Comparison of ENCODE assay signal across 2 worm cellular contexts in the genomic region with DNA sequence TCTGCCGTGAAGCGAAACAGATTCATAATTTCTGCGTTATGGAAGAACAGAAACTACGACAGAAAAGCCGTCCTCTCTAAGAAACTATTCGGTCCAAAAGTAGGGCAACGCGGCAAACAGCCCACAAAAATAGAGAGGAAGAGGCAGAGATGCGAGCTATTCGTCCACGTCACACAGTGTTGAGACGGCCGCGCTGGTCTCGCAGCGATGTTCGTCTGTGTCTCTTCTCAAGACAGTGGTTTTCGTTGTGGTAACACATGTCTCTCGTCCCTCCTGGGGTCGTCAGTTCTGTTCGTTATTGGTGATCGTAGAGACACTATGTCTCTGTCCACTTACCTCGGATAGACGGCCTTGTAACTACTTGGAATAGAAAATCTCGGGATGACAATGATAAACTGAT.
TF ChIP-seq lines count a peak whose summit lies in the region.

A gene (minus strand): TSS at position 114 of the 400 bp plus-strand sequence.

TF ChIP-seq in whole organism, L1 larva, 84 proteins besides CTCF, POLR2A, EP300 and RAD21 (continued from another document):
- TF ChIP-seq lin-14 (GFP tag; optimal IDR thresholded peaks at IDR 0.05; lab: Kevin White, UChicago): peak; percentile 91
- TF ChIP-seq lsy-2 (tag; optimal IDR thresholded peaks at IDR 0.05; lab: Kevin White, UChicago): peak; percentile 48 to 69
- TF ChIP-seq nhr-19 (GFP tag; conservative IDR thresholded peaks at IDR 0.05; lab: Robert Waterston, UW): peak; percentile 68
- TF ChIP-seq tbx-2 (tag; optimal IDR thresholded peaks at IDR 0.05; lab: Kevin White, UChicago): peak; percentile 66
- TF ChIP-seq fkh-8 (tag; optimal IDR thresholded peaks at IDR 0.05; lab: Kevin White, UChicago): peak; percentile 28
- peak; percentile 59 for TF ChIP-seq C16A3.4 (tag; optimal IDR thresholded peaks at IDR 0.05; lab: Kevin White, UChicago)
- peak; percentile 57 for TF ChIP-seq swsn-7 (tag; optimal IDR thresholded peaks at IDR 0.05; lab: Kevin White, UChicago)
- peak; percentile 100 for TF ChIP-seq xbp-1 (tag; optimal IDR thresholded peaks at IDR 0.05; lab: Kevin White, UChicago)
- peak in 2 of 3 experiments; percentile 22 to 25 for TF ChIP-seq dpl-1 (GFP tag; optimal IDR thresholded peaks at IDR 0.05; lab: Kevin White, UChicago)
- TF ChIP-seq nhr-20 (tag; optimal IDR thresholded peaks at IDR 0.05; lab: Kevin White, UChicago): peak; percentile 75
- TF ChIP-seq egl-27 (tag; optimal IDR thresholded peaks at IDR 0.05; lab: Kevin White, UChicago): peak in 1 of 2 experiments; percentile 42
- peak; percentile 22 to 57 for TF ChIP-seq efl-1 (optimal IDR thresholded peaks at IDR 0.05; lab: Kevin White, UChicago)
- TF ChIP-seq efl-1 (GFP tag; optimal IDR thresholded peaks at IDR 0.05 in 1 of 2; lab: Kevin White, UChicago): peak in 1 of 2 experiments; percentile 48
- TF ChIP-seq nhr-77 (tag; optimal IDR thresholded peaks at IDR 0.05; lab: Kevin White, UChicago): peak; percentile 28
- TF ChIP-seq lin-13 (GFP tag; optimal IDR thresholded peaks at IDR 0.05; lab: Kevin White, UChicago): no peak
- TF ChIP-seq grh-1 (GFP tag; IDR thresholded peaks at IDR 0.05; lab: Robert Waterston, UW): peak; percentile 48; the same call in 1 of the 2 replicates
- TF ChIP-seq unc-62 (GFP tag; optimal IDR thresholded peaks at IDR 0.05; lab: Kevin White, UChicago): no peak
- TF ChIP-seq vab-15 (tag; optimal IDR thresholded peaks at IDR 0.05; lab: Kevin White, UChicago): peak; percentile 37
- TF ChIP-seq lin-35 (GFP tag; optimal IDR thresholded peaks at IDR 0.05; lab: Kevin White, UChicago): peak; percentile 37 to 69
- no peak for TF ChIP-seq nhr-12 (tag; optimal IDR thresholded peaks at IDR 0.05; lab: Kevin White, UChicago)
- TF ChIP-seq dsc-1 (tag; optimal IDR thresholded peaks at IDR 0.05; lab: Kevin White, UChicago): peak; percentile 40
- TF ChIP-seq nhr-28 (tag; optimal IDR thresholded peaks at IDR 0.05; lab: Kevin White, UChicago): no peak
- TF ChIP-seq ceh-88 (GFP tag; IDR thresholded peaks at IDR 0.05; lab: Robert Waterston, UW): no peak

TF ChIP-seq in whole organism, L3 larva, 47 proteins besides CTCF, POLR2A, EP300 and RAD21 (continued from another document):
- peak; percentile 95 for TF ChIP-seq nfya-1 (tag; optimal IDR thresholded peaks at IDR 0.05; lab: Kevin White, UChicago; ENCODE audit: insufficient read depth)
- no peak for TF ChIP-seq nhr-77 (tag; optimal IDR thresholded peaks at IDR 0.05; lab: Kevin White, UChicago)
- no peak for TF ChIP-seq ceh-82 (tag; optimal IDR thresholded peaks at IDR 0.05; lab: Kevin White, UChicago)
- no peak for TF ChIP-seq egl-27 (tag; optimal IDR thresholded peaks at IDR 0.05; lab: Kevin White, UChicago)
- TF ChIP-seq lin-15B (tag; optimal IDR thresholded peaks at IDR 0.05; lab: Kevin White, UChicago): peak; percentile 57
- no peak for TF ChIP-seq zag-1 (tag; optimal IDR thresholded peaks at IDR 0.05; lab: Kevin White, UChicago)
- peak; percentile 35 for TF ChIP-seq pqm-1 (tag; optimal IDR thresholded peaks at IDR 0.05; lab: Kevin White, UChicago)
- TF ChIP-seq nhr-12 (tag; optimal IDR thresholded peaks at IDR 0.05; lab: Kevin White, UChicago): no peak
- TF ChIP-seq fkh-10 (GFP tag; optimal IDR thresholded peaks at IDR 0.05; lab: Kevin White, UChicago): no peak
- TF ChIP-seq egl-5 (tag; optimal IDR thresholded peaks at IDR 0.05; lab: Kevin White, UChicago): peak; percentile 69
- peak; percentile 75 for TF ChIP-seq lin-39 (tag; optimal IDR thresholded peaks at IDR 0.05; lab: Kevin White, UChicago)
- no peak for TF ChIP-seq nhr-11 (tag; optimal IDR thresholded peaks at IDR 0.05; lab: Kevin White, UChicago)
- TF ChIP-seq ztf-4 (tag; optimal IDR thresholded peaks at IDR 0.05; lab: Kevin White, UChicago): no peak
- TF ChIP-seq fkh-2 (tag; optimal IDR thresholded peaks at IDR 0.05; lab: Kevin White, UChicago): no peak
- peak; percentile 75 for TF ChIP-seq hmg-11 (tag; optimal IDR thresholded peaks at IDR 0.05; lab: Kevin White, UChicago)
- peak; percentile 57 for TF ChIP-seq nhr-25 (tag; optimal IDR thresholded peaks at IDR 0.05; lab: Kevin White, UChicago)
- TF ChIP-seq nhr-67 (tag; optimal IDR thresholded peaks at IDR 0.05; lab: Kevin White, UChicago): no peak
- peak; percentile 69 for TF ChIP-seq pha-4 (tag; optimal IDR thresholded peaks at IDR 0.05; lab: Kevin White, UChicago)
- no peak for TF ChIP-seq mdl-1 (tag; optimal IDR thresholded peaks at IDR 0.05; lab: Kevin White, UChicago)
